Fruit fly (Drosophila melanogaster): ENCODE data around the gene CAH16.

DNA sequence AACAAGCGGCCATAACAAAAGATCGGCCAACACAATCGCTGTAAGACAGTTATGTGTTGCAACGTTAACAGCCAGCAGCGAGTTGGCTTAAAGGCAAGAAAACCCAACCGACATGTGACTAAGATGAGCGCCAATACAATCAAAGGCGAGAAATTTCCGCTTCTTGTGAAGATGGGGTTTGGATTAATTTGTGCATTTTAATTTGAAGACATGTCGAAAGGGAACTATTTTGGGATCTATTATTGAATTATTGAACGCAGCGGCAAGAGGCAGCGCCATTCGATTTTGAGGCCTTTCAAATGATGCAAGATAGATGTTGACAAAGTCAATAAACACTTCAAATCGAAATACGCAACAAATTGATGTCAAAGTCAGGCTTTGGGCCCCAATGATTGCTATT, 18.9 kb upstream of the CAH16 start:
- TF ChIP-seq CG13204 (GFP tag; optimal IDR thresholded peaks at IDR 0.05) (no peak), fd96Ca (GFP tag; IDR thresholded peaks at IDR 0.05) (no peak), EcR (GFP tag; optimal IDR thresholded peaks at IDR 0.05) (no peak), CG15710 (tag; optimal IDR thresholded peaks at IDR 0.05) (no peak), CG10348 (GFP tag; IDR thresholded peaks at IDR 0.05) (no peak), CG32121 (GFP tag; IDR thresholded peaks at IDR 0.05) (no peak), Snoo (tag; optimal IDR thresholded peaks at IDR 0.05) (no peak), Pif1B (GFP tag; optimal IDR thresholded peaks at IDR 0.05) (no peak), rn (GFP tag; IDR thresholded peaks at IDR 0.05) (no peak)
